Fruit fly (Drosophila melanogaster) whole organism, prepupa: Measurements from ENCODE around the gene SecCl.

Experiments used
- CG10669 ChIP-seq: fragments of 200-800 bp; sonication (Bioruptor generic); optimal IDR thresholded peaks from 3 replicates; lab custom pipeline; 2018; ENCODE audit warnings: missing biosample characterization, mild to moderate bottlenecking, missing genetic modification characterization, moderate library complexity
- CG11294 ChIP-seq: fragments of 200-800 bp; sonication (Bioruptor generic); IDR thresholded peaks from 2 replicates; pipeline ENCODE4 v1.3.6; 2022; ENCODE audit warnings: missing biosample characterization, missing genetic modification characterization
- CG11902 ChIP-seq: fragments of 200-800 bp; sonication (Bioruptor generic); optimal IDR thresholded peaks from 3 replicates; lab custom pipeline; 2016; ENCODE audit warnings: missing biosample characterization, missing genetic modification characterization
- CG15336 ChIP-seq: fragments of 200-800 bp; sonication (Bioruptor generic); IDR thresholded peaks from 2 replicates; pipeline ENCODE4 v1.3.6; 2022; ENCODE audit warnings: missing biosample characterization, missing genetic modification characterization
- CG16779 ChIP-seq: fragments of 200-800 bp; sonication (Bioruptor generic); optimal IDR thresholded peaks from 3 replicates; lab custom pipeline; 2017; ENCODE audit warnings: missing biosample characterization, mild to moderate bottlenecking, missing genetic modification characterization
- CG31627 ChIP-seq: fragments of 200-800 bp; sonication (Bioruptor generic); optimal IDR thresholded peaks from 3 replicates; lab custom pipeline; 2016; ENCODE audit warnings: missing biosample characterization, missing genetic modification characterization
- CG32006 ChIP-seq: fragments of 200-800 bp; sonication (Bioruptor generic); optimal IDR thresholded peaks from 3 replicates; lab custom pipeline; 2017; ENCODE audit warnings: missing biosample characterization, mild to moderate bottlenecking, missing genetic modification characterization
- CG34406 ChIP-seq: fragments of 200-800 bp; sonication (Bioruptor generic); optimal IDR thresholded peaks from 3 replicates; lab custom pipeline; 2016; ENCODE audit warnings: missing biosample characterization, missing genetic modification characterization
- CG6163 ChIP-seq: fragments of 200-800 bp; sonication (Bioruptor generic); IDR thresholded peaks from 3 replicates; pipeline ENCODE4 v1.3.6; 2022; ENCODE audit warnings: missing biosample characterization, missing genetic modification characterization
- CG6276 ChIP-seq: fragments of 200-800 bp; sonication (Bioruptor generic); optimal IDR thresholded peaks from 2 replicates; lab custom pipeline; 2017; ENCODE audit warnings: missing biosample characterization, mild to moderate bottlenecking, missing genetic modification characterization
- CG6792 ChIP-seq: fragments of 200-800 bp; sonication (Bioruptor generic); optimal IDR thresholded peaks from 3 replicates; lab custom pipeline; 2016; ENCODE audit warnings: missing biosample characterization, missing genetic modification characterization
- CG6808 ChIP-seq: fragments of 200-800 bp; sonication (Bioruptor generic); optimal IDR thresholded peaks from 3 replicates; lab custom pipeline; 2017; ENCODE audit warnings: missing biosample characterization, missing genetic modification characterization, mild to moderate bottlenecking, moderate library complexity, missing genetic modification reagents
- CG7368 ChIP-seq: fragments of 200-800 bp; sonication (Bioruptor generic); optimal IDR thresholded peaks from 3 replicates; lab custom pipeline; 2016; ENCODE audit warnings: missing biosample characterization, missing genetic modification characterization
- CG8632 ChIP-seq: fragments of 200-800 bp; sonication (Bioruptor generic); optimal IDR thresholded peaks from 3 replicates; lab custom pipeline; 2016; ENCODE audit warnings: missing biosample characterization, missing genetic modification characterization
- Eip93F ChIP-seq: fragments of 200-800 bp; sonication (Bioruptor generic); optimal IDR thresholded peaks from 2 replicates; lab custom pipeline; 2016; ENCODE audit warnings: missing biosample characterization, mild to moderate bottlenecking, missing genetic modification characterization
- Ets21C ChIP-seq: fragments of 200-800 bp; sonication (Bioruptor generic); optimal IDR thresholded peaks from 3 replicates; lab custom pipeline; 2016; ENCODE audit warnings: missing biosample characterization, missing genetic modification characterization
- Hr4 ChIP-seq: fragments of 200-800 bp; sonication (Bioruptor generic); optimal IDR thresholded peaks from 3 replicates; lab custom pipeline; 2016; ENCODE audit warnings: missing biosample characterization, missing genetic modification characterization
- Met ChIP-seq: fragments of 200-800 bp; sonication (Bioruptor generic); optimal IDR thresholded peaks from 3 replicates; lab custom pipeline; 2016; ENCODE audit warnings: missing biosample characterization, missing genetic modification characterization
- OdsH ChIP-seq: fragments of 200-800 bp; sonication (Bioruptor generic); optimal IDR thresholded peaks from 3 replicates; lab custom pipeline; 2016; ENCODE audit warnings: missing biosample characterization, missing genetic modification characterization
- Smox ChIP-seq: fragments of 200-800 bp; sonication (Bioruptor generic); optimal IDR thresholded peaks from 3 replicates; lab custom pipeline; 2016; ENCODE audit warnings: missing biosample characterization, missing genetic modification characterization
- Sox15 ChIP-seq: fragments of 200-800 bp; sonication (Bioruptor generic); optimal IDR thresholded peaks from 3 replicates; lab custom pipeline; 2016; ENCODE audit warnings: missing biosample characterization, missing genetic modification characterization
- acj6 ChIP-seq: fragments of 200-800 bp; sonication (Bioruptor generic); optimal IDR thresholded peaks from 3 replicates; lab custom pipeline; 2016; ENCODE audit warnings: missing biosample characterization, missing genetic modification characterization
- esn ChIP-seq: fragments of 200-800 bp; sonication (Bioruptor generic); optimal IDR thresholded peaks from 2 replicates; lab custom pipeline; 2016; ENCODE audit warnings: missing biosample characterization, mild to moderate bottlenecking, missing genetic modification characterization, moderate library complexity
- fd85E ChIP-seq: fragments of 200-800 bp; sonication (Bioruptor generic); optimal IDR thresholded peaks from 3 replicates; lab custom pipeline; 2016; ENCODE audit warnings: missing biosample characterization, missing genetic modification characterization
- fkh ChIP-seq: fragments of 200-800 bp; sonication (Bioruptor generic); optimal IDR thresholded peaks from 3 replicates; lab custom pipeline; 2017; ENCODE audit warnings: missing biosample characterization, mild to moderate bottlenecking, missing genetic modification characterization, moderate library complexity
- pdm3 ChIP-seq: fragments of 200-800 bp; sonication (Bioruptor generic); optimal IDR thresholded peaks from 3 replicates; lab custom pipeline; 2016; ENCODE audit warnings: missing biosample characterization, missing genetic modification characterization
- salr ChIP-seq, 2 experiments: fragments of 200-800 bp; sonication (Bioruptor generic); optimal IDR thresholded peaks; 3 replicates each; lab custom pipeline; 2016 to 2018; ENCODE audit warnings: missing biosample characterization in 2 of 2, missing genetic modification characterization in 2 of 2, mild to moderate bottlenecking in 1 of 2
- spab ChIP-seq: fragments of 200-800 bp; sonication (Bioruptor generic); optimal IDR thresholded peaks from 2 replicates; lab custom pipeline; 2017; ENCODE audit warnings: missing biosample characterization, mild to moderate bottlenecking, missing genetic modification characterization, missing genetic modification reagents
- topi ChIP-seq: fragments of 200-800 bp; sonication (Bioruptor generic); optimal IDR thresholded peaks from 3 replicates; lab custom pipeline; 2016; ENCODE audit warnings: missing biosample characterization, missing genetic modification characterization
- vri ChIP-seq: fragments of 200-800 bp; sonication (Bioruptor generic); optimal IDR thresholded peaks from 3 replicates; lab custom pipeline; 2016; ENCODE audit warnings: missing biosample characterization, mild to moderate bottlenecking, missing genetic modification characterization

The SecCl gene

DNA sequence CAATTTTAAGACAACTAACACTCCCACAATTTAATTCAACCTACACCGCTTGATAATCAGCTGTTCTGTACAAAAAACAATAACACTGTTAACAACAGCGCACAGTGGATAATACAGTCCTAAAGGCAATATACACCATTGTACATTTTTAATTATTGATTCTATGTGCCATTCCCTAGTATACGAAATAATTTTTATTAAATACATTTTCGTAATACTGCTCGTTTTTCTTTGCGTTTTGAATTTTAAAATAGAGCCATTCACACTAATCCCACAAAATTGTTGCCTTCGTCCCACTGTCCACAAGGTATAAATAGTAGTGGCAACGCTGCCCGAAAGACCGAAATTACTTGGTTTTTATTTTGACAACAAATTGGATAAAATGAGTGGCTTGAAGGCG is 36.4 kb upstream of the SecCl start, which contains the start of the genes Coq4 and CG32176 (continued):
- peak; percentile 96 for TF ChIP-seq CG34406 (GFP tag; lab: Kevin White, UChicago)
- peak; percentile 99 for TF ChIP-seq OdsH (GFP tag; lab: Kevin White, UChicago)
- TF ChIP-seq Hr4 (GFP tag; lab: Kevin White, UChicago) = peak; percentile 99
- peak; percentile 94 for TF ChIP-seq vri (GFP tag; lab: Kevin White, UChicago)
- peak; percentile 96 for TF ChIP-seq CG11902 (GFP tag; lab: Kevin White, UChicago)
- TF ChIP-seq fkh = peak; percentile 79
- peak; percentile 86 for TF ChIP-seq CG6808 (GFP tag; lab: Kevin White, UChicago)
- TF ChIP-seq CG8632 (GFP tag; lab: Kevin White, UChicago) = peak; percentile 94
- peak; percentile 89 for TF ChIP-seq CG6276
- TF ChIP-seq CG6792 (GFP tag; lab: Kevin White, UChicago) = peak; percentile 97
- peak; percentile 97 for TF ChIP-seq CG32006 (GFP tag; lab: Kevin White, UChicago)
- peak; percentile 98 for TF ChIP-seq Smox (GFP tag; lab: Kevin White, UChicago)
- peak; percentile 92 for TF ChIP-seq CG11294 (GFP tag; lab: Robert Waterston, UW)
- peak; percentile 83 for TF ChIP-seq CG16779
- peak; percentile 99 for TF ChIP-seq CG31627
- TF ChIP-seq Eip93F (GFP tag; lab: Kevin White, UChicago) = peak; percentile 93
- peak; percentile 97 for TF ChIP-seq Met (GFP tag; lab: Kevin White, UChicago)
- peak; percentile 96 for TF ChIP-seq CG7368 (GFP tag; lab: Kevin White, UChicago)
- peak; percentile 94 for TF ChIP-seq CG15336
- peak; percentile 93 to 95 for TF ChIP-seq salr (GFP tag; optimal IDR thresholded peaks at IDR 0.05; lab: Kevin White, UChicago)
- peak; percentile 94 for TF ChIP-seq CG10669 (GFP tag; lab: Kevin White, UChicago)
- TF ChIP-seq, all 60 proteins: peak for 60

DNA sequence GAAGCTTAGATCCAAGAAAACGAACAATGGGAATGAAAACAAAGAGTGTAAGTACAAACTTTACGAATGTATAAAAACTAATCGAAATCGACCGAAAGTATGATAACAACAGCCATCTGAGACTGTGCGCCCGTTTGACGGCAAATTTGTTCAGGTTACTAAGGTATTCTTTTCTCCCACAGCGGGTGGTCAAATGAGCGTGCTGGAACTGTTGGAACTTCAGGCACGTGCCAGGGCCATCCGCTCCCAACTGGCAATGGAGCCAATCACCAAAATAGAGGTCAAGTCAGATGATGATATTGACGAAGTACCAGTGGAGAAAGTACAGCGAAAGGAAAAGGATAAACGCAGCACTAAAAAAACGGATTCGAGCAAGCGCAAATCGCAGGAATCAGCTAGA is 33.6 kb upstream of the SecCl start, which contains the start of gene CG12229:
Gene CG12229, minus strand, starts transcription at position 101 of the 400 bp plus-strand sequence.
- TF ChIP-seq fd85E (GFP tag; lab: Kevin White, UChicago) = no peak
- no peak for TF ChIP-seq CG32006 (GFP tag; lab: Kevin White, UChicago)
- TF ChIP-seq CG6163 (GFP tag; lab: Robert Waterston, UW) = no peak

DNA sequence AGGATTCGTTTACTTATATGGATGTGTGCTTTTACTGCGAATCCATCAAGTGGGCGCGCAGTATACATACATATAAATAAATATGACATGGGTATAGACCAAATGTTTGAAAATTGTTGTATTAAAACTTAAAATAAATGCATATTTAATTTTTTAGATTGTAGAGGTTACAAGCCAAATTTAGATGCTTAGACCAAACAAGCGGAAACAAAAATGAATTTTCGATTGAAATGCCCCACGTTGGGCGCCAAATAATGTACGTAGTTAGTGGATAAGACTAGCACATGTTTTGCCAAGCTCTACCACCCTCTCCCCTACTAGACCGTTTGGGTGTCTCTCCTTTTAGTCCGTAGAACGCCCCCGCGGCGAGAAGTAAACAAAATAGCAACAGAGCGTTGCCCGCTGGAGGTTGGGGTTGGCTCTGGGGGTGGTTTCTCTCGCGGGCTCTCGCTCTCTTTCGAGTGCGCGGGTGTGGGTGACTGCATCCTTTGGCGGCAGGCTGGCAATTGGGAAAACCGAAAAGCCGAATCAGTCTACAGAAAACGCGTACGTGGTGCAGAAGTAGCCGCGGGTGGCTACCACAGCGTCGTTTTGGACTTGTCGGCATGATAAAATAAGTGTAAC is 30.9 kb upstream of the SecCl start, which contains the start of gene CG18265:
Gene CG18265, plus strand, starts transcription at position 530 of the 624 bp plus-strand sequence.
- TF ChIP-seq esn (no peak), CG7368 (GFP tag; lab: Kevin White, UChicago) (peak; percentile 4)

DNA sequence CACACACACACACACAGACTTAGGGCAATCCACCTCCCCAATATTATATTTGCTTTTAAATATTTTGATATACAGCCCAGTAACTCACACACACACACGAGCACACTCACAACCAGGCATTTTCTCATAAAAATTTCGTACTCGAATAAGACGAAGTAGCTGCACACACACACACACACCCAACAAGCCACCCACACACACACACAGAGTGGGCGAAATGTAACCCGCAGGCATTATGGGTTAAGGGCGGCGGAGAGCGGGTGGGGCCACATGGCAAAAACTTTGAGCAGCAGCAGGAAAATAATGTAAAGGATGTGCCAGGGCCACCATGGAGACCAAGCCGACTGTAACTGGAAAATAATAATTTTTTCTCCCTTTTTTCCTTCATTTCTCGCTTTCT is 28.3 kb upstream of the SecCl start:
- TF ChIP-seq Sox15 (GFP tag; lab: Kevin White, UChicago) (no peak), fd85E (GFP tag; lab: Kevin White, UChicago) (no peak), Ets21C (no peak)
- TF ChIP-seq, all 60 proteins: peak for 0

DNA sequence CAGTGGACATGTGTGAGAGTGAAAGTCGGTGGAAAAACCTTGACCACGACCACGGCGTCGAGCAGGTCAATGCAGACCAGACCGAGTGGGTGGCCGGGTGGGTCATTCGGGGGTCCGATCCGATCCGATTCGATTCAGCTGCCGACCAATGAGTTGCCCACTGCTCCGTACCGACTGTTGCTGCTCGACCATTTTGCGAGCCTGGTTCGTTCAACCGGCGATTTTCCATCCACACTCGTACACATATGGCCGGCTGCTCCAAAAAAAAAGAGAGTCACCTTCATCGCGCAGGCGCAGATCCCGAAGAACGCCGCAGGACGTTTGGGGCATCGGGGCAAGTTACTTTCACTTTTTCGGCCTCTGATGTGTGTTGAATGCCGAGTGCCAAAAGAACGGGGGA is 25.4 kb upstream of the SecCl start:
- TF ChIP-seq Hr4 (GFP tag; lab: Kevin White, UChicago) (no peak), OdsH (GFP tag; lab: Kevin White, UChicago) (no peak), pdm3 (GFP tag; lab: Kevin White, UChicago) (no peak), CG11294 (GFP tag; lab: Robert Waterston, UW) (no peak), topi (GFP tag; lab: Kevin White, UChicago) (no peak)
- TF ChIP-seq, all 60 proteins: peak for 0

DNA sequence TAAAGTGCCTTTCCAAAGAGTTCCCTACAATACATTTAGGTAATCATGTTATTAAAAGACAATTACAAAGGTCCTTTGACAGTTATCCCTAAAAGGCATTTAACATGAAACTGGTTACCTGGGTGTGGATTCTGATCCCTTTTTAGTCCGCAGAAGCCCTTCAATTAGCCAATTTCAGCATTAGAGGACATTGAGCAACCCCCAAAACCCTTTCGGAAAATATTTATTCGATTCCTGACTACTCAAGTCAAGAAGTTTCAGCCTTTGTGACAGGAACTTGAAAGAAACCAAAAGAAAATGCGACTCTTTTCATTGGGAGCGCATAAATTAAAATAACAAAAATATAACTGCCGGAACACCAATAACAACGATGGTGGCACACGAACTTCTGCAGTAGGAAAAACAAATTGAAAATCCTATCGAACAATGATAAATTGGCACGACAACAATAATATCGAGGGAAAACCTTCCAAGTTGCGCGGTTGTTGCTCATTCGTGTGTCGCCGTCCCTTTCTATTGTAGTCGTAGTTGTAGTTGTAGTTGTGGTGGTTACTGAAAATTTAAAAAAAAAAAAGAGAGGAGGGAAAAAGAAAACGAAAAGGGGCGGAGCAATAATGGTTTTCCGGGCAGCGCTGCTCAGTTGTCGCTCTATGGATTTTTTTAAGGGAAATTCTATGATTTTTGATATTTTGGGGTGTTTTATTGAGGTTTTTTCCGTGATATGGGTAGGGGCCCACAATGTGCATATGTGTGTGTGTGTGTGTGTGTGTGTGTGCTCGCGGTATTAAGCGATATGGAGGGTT is 24.1 kb upstream of the SecCl start:
- TF ChIP-seq acj6 (GFP tag; lab: Kevin White, UChicago) (no peak), spab (GFP tag; lab: Kevin White, UChicago) (no peak), topi (GFP tag; lab: Kevin White, UChicago) (no peak), CG6276 (no peak), pdm3 (GFP tag; lab: Kevin White, UChicago) (no peak)
